Fruit fly (Drosophila melanogaster) whole organism, embryonic: Measurements from ENCODE around the gene senju.
A peak's percentile ranks its signal among the peaks of the same experiment; 100 is the strongest.

Experiments used
- Abd-B ChIP-seq: fragments of 200-800 bp; sonication (Bioruptor generic); optimal IDR thresholded peaks from 2 replicates; lab custom pipeline; 2018; ENCODE audit warnings: missing biosample characterization, mild to moderate bottlenecking, missing genetic modification characterization, moderate library complexity
- CG10366 ChIP-seq: fragments of 200-800 bp; sonication (Bioruptor generic); IDR thresholded peaks from 2 replicates; pipeline ENCODE4 v1.3.6; 2022; ENCODE audit warnings: missing biosample characterization, missing genetic modification characterization
- CG10431 ChIP-seq: fragments of 200-800 bp; sonication (Bioruptor generic); optimal IDR thresholded peaks from 3 replicates; lab custom pipeline; 2018; ENCODE audit warnings: missing biosample characterization, mild to moderate bottlenecking, missing genetic modification characterization
- CG11723 ChIP-seq: fragments of 200-800 bp; sonication (Bioruptor generic); optimal IDR thresholded peaks from 2 replicates; lab custom pipeline; 2017; ENCODE audit warnings: missing biosample characterization, mild to moderate bottlenecking, missing genetic modification characterization
- CG1233 ChIP-seq: fragments of 200-800 bp; sonication (Bioruptor generic); optimal IDR thresholded peaks from 4 replicates; lab custom pipeline; 2018; ENCODE audit warnings: missing biosample characterization, mild to moderate bottlenecking, missing genetic modification characterization
- CG14710 ChIP-seq: fragments of 200-800 bp; sonication (Bioruptor generic); optimal IDR thresholded peaks from 3 replicates; lab custom pipeline; 2019; ENCODE audit warnings: missing biosample characterization, mild to moderate bottlenecking, missing genetic modification characterization, moderate library complexity
- CG1529 ChIP-seq: fragments of 200-800 bp; sonication (Bioruptor generic); optimal IDR thresholded peaks from 3 replicates; lab custom pipeline; 2018; ENCODE audit warnings: missing biosample characterization, missing genetic modification characterization
- CG15696 ChIP-seq: fragments of 200-800 bp; sonication (Bioruptor generic); optimal IDR thresholded peaks from 2 replicates; lab custom pipeline; 2019; ENCODE audit warnings: missing biosample characterization, mild to moderate bottlenecking, missing genetic modification characterization, moderate library complexity
- CG1602 ChIP-seq: fragments of 200-800 bp; sonication (Bioruptor generic); optimal IDR thresholded peaks from 3 replicates; lab custom pipeline; 2016; ENCODE audit warnings: missing biosample characterization, missing genetic modification characterization
- CG18619 ChIP-seq: fragments of 200-800 bp; sonication (Bioruptor generic); optimal IDR thresholded peaks from 3 replicates; lab custom pipeline; 2017; ENCODE audit warnings: missing biosample characterization, mild to moderate bottlenecking, missing genetic modification characterization
- CG4424 ChIP-seq: fragments of 200-800 bp; sonication (Bioruptor generic); optimal IDR thresholded peaks from 3 replicates; lab custom pipeline; 2016; ENCODE audit warnings: missing biosample characterization, missing genetic modification characterization
- CG6254 ChIP-seq: fragments of 200-800 bp; sonication (Bioruptor generic); optimal IDR thresholded peaks from 3 replicates; lab custom pipeline; 2017; ENCODE audit warnings: mild to moderate bottlenecking, missing biosample characterization, missing genetic modification reagents, missing genetic modification characterization
- CG6689 ChIP-seq: fragments of 200-800 bp; sonication (Bioruptor generic); IDR thresholded peaks from 2 replicates; pipeline ENCODE4 v1.3.6; 2022; ENCODE audit warnings: missing biosample characterization, missing genetic modification characterization
- CG7357 ChIP-seq: fragments of 200-800 bp; sonication (Bioruptor generic); IDR thresholded peaks from 3 replicates; pipeline ENCODE4 v1.3.6; 2022; ENCODE audit warnings: missing biosample characterization, missing genetic modification characterization
- CG7745 ChIP-seq: fragments of 200-800 bp; sonication (Bioruptor generic); optimal IDR thresholded peaks from 2 replicates; lab custom pipeline; 2018; ENCODE audit warnings: missing biosample characterization, mild to moderate bottlenecking, missing genetic modification characterization, moderate library complexity
- CkIIα-i1 ChIP-seq: fragments of 200-800 bp; sonication (Bioruptor generic); IDR thresholded peaks from 2 replicates; pipeline ENCODE4 v1.3.6; 2022; ENCODE audit warnings: missing biosample characterization, missing genetic modification characterization
- Drgx ChIP-seq: fragments of 200-800 bp; sonication (Bioruptor generic); IDR thresholded peaks from 2 replicates; pipeline ENCODE4 v1.3.6; 2022; ENCODE audit warnings: missing biosample characterization, missing genetic modification characterization
- Fer3 ChIP-seq: fragments of 200-800 bp; sonication (Bioruptor generic); optimal IDR thresholded peaks from 2 replicates; lab custom pipeline; 2018; ENCODE audit warnings: missing biosample characterization, mild to moderate bottlenecking, missing genetic modification characterization, moderate library complexity
- HmgZ ChIP-seq: fragments of 200-800 bp; sonication (Bioruptor generic); optimal IDR thresholded peaks from 2 replicates; lab custom pipeline; 2018; ENCODE audit warnings: missing biosample characterization, mild to moderate bottlenecking, missing genetic modification characterization
- Hmx ChIP-seq: fragments of 200-800 bp; sonication (Bioruptor generic); optimal IDR thresholded peaks from 2 replicates; lab custom pipeline; 2016; ENCODE audit warnings: missing biosample characterization, missing genetic modification characterization
- Lim3 ChIP-seq: fragments of 200-800 bp; sonication (Bioruptor generic); IDR thresholded peaks from 2 replicates; pipeline ENCODE4 v1.3.6; 2022; ENCODE audit warnings: missing biosample characterization, missing genetic modification characterization
- Oli ChIP-seq: fragments of 200-800 bp; sonication (Bioruptor generic); optimal IDR thresholded peaks from 2 replicates; lab custom pipeline; 2018; ENCODE audit warnings: missing biosample characterization, mild to moderate bottlenecking, missing genetic modification characterization, moderate library complexity
- Side ChIP-seq: fragments of 200-800 bp; sonication (Bioruptor generic); optimal IDR thresholded peaks from 2 replicates; lab custom pipeline; 2016; ENCODE audit warnings: missing biosample characterization, missing genetic modification characterization
- ac ChIP-seq: fragments of 200-800 bp; sonication (Bioruptor generic); optimal IDR thresholded peaks from 3 replicates; lab custom pipeline; 2017; ENCODE audit warnings: missing biosample characterization, mild to moderate bottlenecking, missing genetic modification characterization
- ash1 ChIP-seq: fragments of 200-800 bp; sonication (Bioruptor generic); optimal IDR thresholded peaks from 2 replicates; lab custom pipeline; 2018; ENCODE audit warnings: missing biosample characterization, mild to moderate bottlenecking, missing genetic modification characterization
- bbx ChIP-seq: fragments of 200-800 bp; sonication (Bioruptor generic); IDR thresholded peaks from 2 replicates; pipeline ENCODE4 v1.3.6; 2022; ENCODE audit warnings: missing biosample characterization, missing genetic modification characterization; ENCODE audit not compliant: partially characterized antibody
- cad ChIP-seq: fragments of >200 bp; optimal IDR thresholded peaks from 2 replicates; lab custom pipeline; 2017; ENCODE audit warnings: missing biosample characterization, missing genetic modification characterization
- corto ChIP-seq: fragments of 200-800 bp; sonication (Bioruptor generic); optimal IDR thresholded peaks from 2 replicates; lab custom pipeline; 2016; ENCODE audit warnings: missing biosample characterization, mild to moderate bottlenecking, missing genetic modification characterization, moderate library complexity
- da ChIP-seq: fragments of 200-800 bp; sonication (Bioruptor generic); optimal IDR thresholded peaks from 2 replicates; lab custom pipeline; 2016; ENCODE audit warnings: missing biosample characterization, missing genetic modification characterization
- disco-r ChIP-seq: fragments of 200-800 bp; sonication (Bioruptor generic); optimal IDR thresholded peaks from 2 replicates; lab custom pipeline; 2016; ENCODE audit warnings: missing biosample characterization, missing genetic modification characterization
- eyg ChIP-seq: fragments of 200-800 bp; sonication (Bioruptor generic); optimal IDR thresholded peaks from 3 replicates; lab custom pipeline; 2016; ENCODE audit warnings: missing biosample characterization, missing genetic modification characterization
- fru ChIP-seq: fragments of >200 bp; optimal IDR thresholded peaks from 2 replicates; lab custom pipeline; 2017
- gce ChIP-seq: fragments of 200-800 bp; sonication (Bioruptor generic); IDR thresholded peaks from 3 replicates; pipeline ENCODE4 v1.3.6; 2022; ENCODE audit warnings: missing biosample characterization, missing genetic modification characterization
- grn ChIP-seq: fragments of 200-800 bp; sonication (Bioruptor generic); optimal IDR thresholded peaks from 3 replicates; lab custom pipeline; 2017; ENCODE audit warnings: missing biosample characterization, missing genetic modification characterization
- h ChIP-seq: fragments of >200 bp; optimal IDR thresholded peaks from 2 replicates; lab custom pipeline; 2017
- hbn ChIP-seq: fragments of 200-800 bp; sonication (Bioruptor generic); IDR thresholded peaks from 2 replicates; pipeline ENCODE4 v1.3.6; 2022; ENCODE audit warnings: missing biosample characterization, missing genetic modification characterization; ENCODE audit not compliant: partially characterized antibody
- inv ChIP-seq: fragments of 200-800 bp; sonication (Bioruptor generic); IDR thresholded peaks from 2 replicates; pipeline ENCODE4 v1.3.6; 2022; ENCODE audit warnings: missing biosample characterization, missing genetic modification characterization; ENCODE audit not compliant: partially characterized antibody
- kni ChIP-seq: fragments of 200-800 bp; sonication (Bioruptor generic); optimal IDR thresholded peaks from 3 replicates; lab custom pipeline; 2017; ENCODE audit warnings: mild to moderate bottlenecking, missing biosample characterization, missing genetic modification reagents, missing genetic modification characterization
- oc ChIP-seq: fragments of 200-800 bp; sonication (Bioruptor generic); optimal IDR thresholded peaks from 2 replicates; lab custom pipeline; 2018; ENCODE audit warnings: missing biosample characterization, mild to moderate bottlenecking, missing genetic modification characterization, moderate library complexity
- onecut ChIP-seq: fragments of 200-800 bp; sonication (Bioruptor generic); IDR thresholded peaks from 2 replicates; pipeline ENCODE4 v1.3.6; 2022; ENCODE audit warnings: missing biosample characterization, missing genetic modification characterization
- pb ChIP-seq: fragments of 200-800 bp; sonication (Bioruptor generic); optimal IDR thresholded peaks from 3 replicates; lab custom pipeline; 2016; ENCODE audit warnings: missing biosample characterization, missing genetic modification characterization
- pum ChIP-seq: fragments of 200-800 bp; sonication (Bioruptor generic); optimal IDR thresholded peaks from 2 replicates; lab custom pipeline; 2016; ENCODE audit warnings: missing biosample characterization, missing genetic modification characterization
- ranshi ChIP-seq: fragments of 200-800 bp; sonication (Bioruptor generic); IDR thresholded peaks from 2 replicates; pipeline ENCODE4 v1.3.6; 2022; ENCODE audit warnings: missing biosample characterization, missing genetic modification characterization
- slou ChIP-seq: fragments of 200-800 bp; sonication (Bioruptor generic); optimal IDR thresholded peaks from 3 replicates; lab custom pipeline; 2016; ENCODE audit warnings: missing biosample characterization, missing genetic modification characterization
- stc ChIP-seq: fragments of 200-800 bp; sonication (Bioruptor generic); IDR thresholded peaks from 2 replicates; pipeline ENCODE4 v1.3.6; 2022; ENCODE audit warnings: missing biosample characterization, missing genetic modification characterization
- tll ChIP-seq, 2 experiments: fragments of 200-800 bp in 1 of 2; fragments of >200 bp in 1 of 2; sonication (Bioruptor generic) in 1 of 2; optimal IDR thresholded peaks; 2 replicates each; lab custom pipeline; 2017 to 2019; ENCODE audit warnings: missing biosample characterization in 2 of 2, missing genetic modification characterization in 2 of 2, mild to moderate bottlenecking in 1 of 2, moderate library complexity in 1 of 2
- twi ChIP-seq: fragments of 200-800 bp; optimal IDR thresholded peaks from 2 replicates; lab custom pipeline; 2019; ENCODE audit warnings: missing biosample characterization, mild to moderate bottlenecking, missing genetic modification characterization, moderate library complexity
- usp ChIP-seq: fragments of >200 bp; optimal IDR thresholded peaks from 2 replicates; lab custom pipeline; 2017; ENCODE audit warnings: missing biosample characterization, missing genetic modification characterization
- wek ChIP-seq: fragments of 200-800 bp; sonication (Bioruptor generic); optimal IDR thresholded peaks from 3 replicates; lab custom pipeline; 2018; ENCODE audit warnings: missing biosample characterization, mild to moderate bottlenecking, missing genetic modification characterization, moderate library complexity
- zen2 ChIP-seq: fragments of 200-800 bp; sonication (Bioruptor generic); IDR thresholded peaks from 3 replicates; pipeline ENCODE4 v1.3.6; 2022; ENCODE audit warnings: missing biosample characterization, missing genetic modification characterization; ENCODE audit not compliant: partially characterized antibody

Gene senju

dm6 chr2L:5004677-5005463, 47.8 kb upstream of the senju start (continued):
- TF ChIP-seq Lim3 (GFP tag; lab: Robert Waterston, UW): peak; percentile 84
- TF ChIP-seq CG11723: peak; percentile 87
- peak; percentile 94 for TF ChIP-seq CG4424 (GFP tag; lab: Kevin White, UChicago)
- TF ChIP-seq stc (GFP tag; lab: Robert Waterston, UW): peak; percentile 95
- TF ChIP-seq HmgZ (tag; lab: Kevin White, UChicago): peak; percentile 96
- no peak for TF ChIP-seq CG7745 (tag; lab: Kevin White, UChicago)
- TF ChIP-seq zen2 (GFP tag; lab: Robert Waterston, UW): no peak
- peak; percentile 93 for TF ChIP-seq Oli (tag; lab: Kevin White, UChicago)
- TF ChIP-seq CG6689 (GFP tag; lab: Robert Waterston, UW): peak; percentile 95
- TF ChIP-seq inv (GFP tag; lab: Robert Waterston, UW): no peak
- peak; percentile 27 for TF ChIP-seq ac (GFP tag; lab: Kevin White, UChicago)
- peak; percentile 97 for TF ChIP-seq Fer3
- peak; percentile 80 for TF ChIP-seq CG15696 (tag; lab: Kevin White, UChicago)
- TF ChIP-seq oc (tag; lab: Kevin White, UChicago): peak; percentile 94
- TF ChIP-seq Hmx (GFP tag; lab: Kevin White, UChicago): peak; percentile 74
- TF ChIP-seq gce (GFP tag; lab: Robert Waterston, UW): peak; percentile 95
- peak; percentile 68; the same call in 1 of the 2 replicates for TF ChIP-seq CkIIα-i1 (GFP tag; lab: Robert Waterston, UW)
- TF ChIP-seq usp: no peak
- peak; percentile 60 for TF ChIP-seq grn (GFP tag; lab: Kevin White, UChicago)
- TF ChIP-seq ranshi: peak; percentile 97
- TF ChIP-seq Abd-B: peak; percentile 91
- TF ChIP-seq CG7357: peak; percentile 87
- TF ChIP-seq bbx (GFP tag; lab: Robert Waterston, UW): no peak
- no peak for TF ChIP-seq tll (GFP tag; optimal IDR thresholded peaks at IDR 0.05; lab: Kevin White, UChicago)
- peak; percentile 91 for TF ChIP-seq Drgx (GFP tag; lab: Robert Waterston, UW)
- TF ChIP-seq h (lab: Kevin White, UChicago): no peak
- TF ChIP-seq CG6254: peak; percentile 83
- peak; percentile 78 for TF ChIP-seq da (GFP tag; lab: Kevin White, UChicago)
- TF ChIP-seq disco-r (GFP tag; lab: Kevin White, UChicago): peak; percentile 86
- TF ChIP-seq slou (GFP tag; lab: Kevin White, UChicago): peak; percentile 92
- peak; percentile 93 for TF ChIP-seq eyg (GFP tag; lab: Kevin White, UChicago)
- TF ChIP-seq hbn (GFP tag; lab: Robert Waterston, UW): no peak
- TF ChIP-seq onecut: peak; percentile 86
- peak; percentile 44 for TF ChIP-seq wek (GFP tag; lab: Kevin White, UChicago)
- peak; percentile 43 for TF ChIP-seq corto
- TF ChIP-seq CG14710 (tag; lab: Kevin White, UChicago): peak; percentile 84
- peak; percentile 74 for TF ChIP-seq twi
- peak; percentile 86 for TF ChIP-seq CG1529 (GFP tag; lab: Kevin White, UChicago)
- peak; percentile 93 for TF ChIP-seq pum (GFP tag; lab: Kevin White, UChicago)
- TF ChIP-seq CG1233 (GFP tag; lab: Kevin White, UChicago): peak; percentile 93
- TF ChIP-seq CG1602 (GFP tag; lab: Kevin White, UChicago): peak; percentile 89
- peak; percentile 65 for TF ChIP-seq CG10431 (GFP tag; lab: Kevin White, UChicago)
- TF ChIP-seq cad (GFP tag; lab: Kevin White, UChicago): no peak
- TF ChIP-seq CG10366 (GFP tag; lab: Robert Waterston, UW): peak; percentile 95
- no peak for TF ChIP-seq fru (lab: Kevin White, UChicago)
- peak; percentile 95 for TF ChIP-seq Side
- peak; percentile 79 for TF ChIP-seq ash1 (GFP tag; lab: Kevin White, UChicago)
- TF ChIP-seq CG18619: peak; percentile 91
- TF ChIP-seq pb (GFP tag; lab: Kevin White, UChicago): peak; percentile 90
- peak; percentile 47 for TF ChIP-seq kni
